Worm (Caenorhabditis elegans) whole organism, L2 larva: ENCODE measurements around the gene lir-3.

Experiments
- F13H6.1 ChIP-seq: sonication (generic microtip); optimal IDR thresholded peaks from 2 replicates; lab custom pipeline; 2016; ENCODE audit warnings: missing genetic modification characterization, missing compliant biosample characterization
- ama-1 ChIP-seq: fragments of 150-350 bp; optimal IDR thresholded peaks from 2 replicates; lab custom pipeline; 2018; ENCODE audit warnings: inconsistent platforms
- ceh-82 ChIP-seq: fragments of 150-350 bp; optimal IDR thresholded peaks from 2 replicates; lab custom pipeline; 2014; ENCODE audit warnings: missing biosample characterization, missing genetic modification characterization
- elt-1 ChIP-seq: fragments of 150-350 bp; optimal IDR thresholded peaks from 2 replicates; lab custom pipeline; 2014; ENCODE audit warnings: missing biosample characterization, missing genetic modification characterization
- elt-3 ChIP-seq: sonication (generic microtip); optimal IDR thresholded peaks from 2 replicates; lab custom pipeline; 2017; ENCODE audit warnings: missing biosample characterization, missing genetic modification characterization
- fos-1 ChIP-seq: fragments of 150-350 bp; optimal IDR thresholded peaks from 2 replicates; lab custom pipeline; 2014; ENCODE audit warnings: missing biosample characterization, missing genetic modification characterization
- mdl-1 ChIP-seq, 2 experiments: fragments of 150-350 bp in 1 of 2; sonication (generic microtip) in 1 of 2; optimal IDR thresholded peaks; 2 replicates each; lab custom pipeline; 2017; ENCODE audit warnings: missing biosample characterization in 2 of 2, missing genetic modification characterization in 2 of 2
- nhr-12 ChIP-seq: fragments of 150-350 bp; optimal IDR thresholded peaks from 2 replicates; lab custom pipeline; 2014; ENCODE audit warnings: missing biosample characterization, missing genetic modification characterization
- nhr-237 ChIP-seq: fragments of 150-350 bp; optimal IDR thresholded peaks from 2 replicates; lab custom pipeline; 2014; ENCODE audit warnings: missing biosample characterization, missing genetic modification characterization
- nhr-77 ChIP-seq: fragments of 150-350 bp; optimal IDR thresholded peaks from 2 replicates; lab custom pipeline; 2014; ENCODE audit warnings: missing biosample characterization, missing genetic modification characterization
- peb-1 ChIP-seq: fragments of 150-350 bp; optimal IDR thresholded peaks from 2 replicates; lab custom pipeline; 2014; ENCODE audit warnings: missing biosample characterization, missing genetic modification characterization
- sma-9 ChIP-seq, 2 experiments: fragments of 150-350 bp in 1 of 2; sonication (generic microtip) in 1 of 2; optimal IDR thresholded peaks; 2 replicates each; lab custom pipeline; 2014 to 2016; ENCODE audit warnings: missing genetic modification characterization in 2 of 2, mild to moderate bottlenecking in 1 of 2, missing biosample characterization in 1 of 2, missing compliant biosample characterization in 1 of 2, missing genetic modification reagents in 1 of 2, moderate library complexity in 1 of 2
- snpc-4 ChIP-seq: fragments of 150-350 bp; optimal IDR thresholded peaks from 2 replicates; lab custom pipeline; 2014; ENCODE audit warnings: missing biosample characterization, missing genetic modification characterization
- zag-1 ChIP-seq: fragments of 150-350 bp; optimal IDR thresholded peaks from 2 replicates; lab custom pipeline; 2014; ENCODE audit warnings: missing biosample characterization, missing genetic modification characterization

- TF ChIP-seq ceh-82 (tag; lab: Kevin White, UChicago) (no peak), peb-1 (tag; lab: Kevin White, UChicago) (no peak), elt-1 (tag; lab: Kevin White, UChicago) (no peak), nhr-77 (tag; lab: Kevin White, UChicago) (no peak), nhr-12 (no peak), fos-1 (no peak), sma-9 (GFP tag; optimal IDR thresholded peaks at IDR 0.05; lab: Kevin White, UChicago) (no peak), sma-9 (tag; optimal IDR thresholded peaks at IDR 0.05; lab: Kevin White, UChicago) (no peak), nhr-237 (tag; lab: Kevin White, UChicago) (no peak), snpc-4 (no peak), elt-3 (no peak), mdl-1 (tag; optimal IDR thresholded peaks at IDR 0.05; lab: Kevin White, UChicago) (no peak), ama-1 (no peak), zag-1 (tag; lab: Kevin White, UChicago) (no peak), F13H6.1 (tag; lab: Kevin White, UChicago) (no peak)
Measured at ce11 chrII:11161675-11162074, 22.9 kb downstream of the lir-3 start.
